Fruit fly (Drosophila melanogaster) whole organism, pupa: ENCODE measurements around the gene CG32486.

Experiments
- CG13204 ChIP-seq: fragments of 200-800 bp; sonication (Bioruptor generic); optimal IDR thresholded peaks from 2 replicates; lab custom pipeline; 2018; ENCODE audit warnings: missing biosample characterization, mild to moderate bottlenecking, missing genetic modification characterization, moderate library complexity
- CG14655 ChIP-seq: fragments of 200-800 bp; sonication (Bioruptor generic); optimal IDR thresholded peaks from 3 replicates; lab custom pipeline; 2017; ENCODE audit warnings: mild to moderate bottlenecking, missing biosample characterization, missing genetic modification reagents, missing genetic modification characterization
- CG15710 ChIP-seq: fragments of 200-800 bp; sonication (Bioruptor generic); optimal IDR thresholded peaks from 2 replicates; lab custom pipeline; 2018; ENCODE audit warnings: missing biosample characterization, mild to moderate bottlenecking, missing genetic modification characterization, moderate library complexity
- CG32121 ChIP-seq: fragments of 200-800 bp; sonication (Bioruptor generic); IDR thresholded peaks from 2 replicates; pipeline ENCODE4 v1.3.6; 2022; ENCODE audit warnings: missing biosample characterization, missing genetic modification characterization
- CG34367 ChIP-seq: fragments of 200-800 bp; sonication (Bioruptor generic); optimal IDR thresholded peaks from 2 replicates; lab custom pipeline; 2018; ENCODE audit warnings: missing biosample characterization, mild to moderate bottlenecking, missing genetic modification characterization
- CG8301 ChIP-seq: fragments of 200-800 bp; sonication (Bioruptor generic); optimal IDR thresholded peaks from 2 replicates; lab custom pipeline; 2018; ENCODE audit warnings: missing biosample characterization, mild to moderate bottlenecking, missing genetic modification characterization
- CG9948 ChIP-seq: fragments of 200-800 bp; sonication (Bioruptor generic); optimal IDR thresholded peaks from 2 replicates; lab custom pipeline; 2018; ENCODE audit warnings: missing biosample characterization, mild to moderate bottlenecking, missing genetic modification characterization, moderate library complexity
- EcR ChIP-seq: fragments of 200-800 bp; sonication (Bioruptor generic); optimal IDR thresholded peaks from 3 replicates; lab custom pipeline; 2019; ENCODE audit warnings: missing biosample characterization, missing genetic modification characterization, mild to moderate bottlenecking, moderate library complexity, missing genetic modification reagents
- Ets98B ChIP-seq: fragments of 200-800 bp; sonication (Bioruptor generic); IDR thresholded peaks from 2 replicates; pipeline ENCODE4 v1.3.6; 2022; ENCODE audit warnings: missing biosample characterization, missing genetic modification characterization
- Pif1A ChIP-seq: fragments of 200-800 bp; sonication (Bioruptor generic); optimal IDR thresholded peaks from 3 replicates; lab custom pipeline; 2016; ENCODE audit warnings: missing biosample characterization, missing genetic modification characterization
- Snoo ChIP-seq: fragments of 200-800 bp; sonication (Bioruptor generic); optimal IDR thresholded peaks from 3 replicates; lab custom pipeline; 2017; ENCODE audit warnings: missing biosample characterization, mild to moderate bottlenecking, missing genetic modification characterization, inconsistent platforms
- gl ChIP-seq: fragments of 200-800 bp; sonication (Bioruptor generic); optimal IDR thresholded peaks from 2 replicates; lab custom pipeline; 2018; ENCODE audit warnings: missing biosample characterization, mild to moderate bottlenecking, missing genetic modification characterization
- rn ChIP-seq: fragments of 200-800 bp; sonication (Bioruptor generic); IDR thresholded peaks from 2 replicates; pipeline ENCODE4 v1.3.6; 2022; ENCODE audit warnings: missing biosample characterization, missing genetic modification characterization

- TF ChIP-seq Snoo (tag; lab: Kevin White, UChicago), result no peak
- peak; percentile 7 for TF ChIP-seq CG15710
- no peak for TF ChIP-seq Pif1A (GFP tag; lab: Kevin White, UChicago)
- no peak for TF ChIP-seq CG9948 (tag; lab: Kevin White, UChicago)
- peak; percentile 42 for TF ChIP-seq CG13204 (GFP tag; lab: Kevin White, UChicago)
- TF ChIP-seq CG14655 (GFP tag; lab: Kevin White, UChicago), result no peak
- TF ChIP-seq Ets98B (GFP tag; lab: Robert Waterston, UW), result peak; percentile 36; the same call in 1 of the 2 replicates
- no peak for TF ChIP-seq rn
- peak; percentile 16 for TF ChIP-seq CG34367 (tag; lab: Kevin White, UChicago)
- peak; percentile 8 for TF ChIP-seq CG8301 (tag; lab: Kevin White, UChicago)
- TF ChIP-seq CG32121 (GFP tag; lab: Robert Waterston, UW), result no peak
- peak; percentile 10 for TF ChIP-seq gl (tag; lab: Kevin White, UChicago)
- TF ChIP-seq EcR (GFP tag; lab: Kevin White, UChicago), result peak; percentile 49
Observed at dm6 chr3L:3070274-3071204, at the start of gene CG32486, which contains the start of gene PAN3.
